Fruit fly (Drosophila melanogaster) whole organism, embryonic: ENCODE data around the gene Nos.
A peak's percentile ranks its signal among the peaks of the same experiment; 100 is the strongest.

Experiments
- Atf-2 ChIP-seq: fragments of 200-800 bp; sonication (Bioruptor generic); optimal IDR thresholded peaks from 2 replicates; lab custom pipeline; 2016; ENCODE audit warnings: missing biosample characterization, missing genetic modification characterization
- Bgb ChIP-seq: fragments of 200-800 bp; sonication (Bioruptor generic); IDR thresholded peaks from 2 replicates; pipeline ENCODE4 v1.3.6; 2022; ENCODE audit warnings: missing biosample characterization, missing genetic modification characterization; ENCODE audit not compliant: partially characterized antibody
- CG10209 ChIP-seq: fragments of 200-800 bp; sonication (Bioruptor generic); optimal IDR thresholded peaks from 3 replicates; lab custom pipeline; 2017; ENCODE audit warnings: missing biosample characterization, mild to moderate bottlenecking, missing genetic modification characterization, missing genetic modification reagents
- CG11456 ChIP-seq: fragments of 200-800 bp; sonication (Bioruptor generic); IDR thresholded peaks from 3 replicates; pipeline ENCODE4 v1.3.6; 2022; ENCODE audit warnings: missing biosample characterization, missing genetic modification characterization
- CG12391 ChIP-seq: fragments of 200-800 bp; sonication (Bioruptor generic); optimal IDR thresholded peaks from 3 replicates; lab custom pipeline; 2018; ENCODE audit warnings: missing biosample characterization, mild to moderate bottlenecking, missing genetic modification characterization, moderate library complexity
- CG1602 ChIP-seq: fragments of 200-800 bp; sonication (Bioruptor generic); optimal IDR thresholded peaks from 3 replicates; lab custom pipeline; 2016; ENCODE audit warnings: missing biosample characterization, missing genetic modification characterization
- CG17186 ChIP-seq: fragments of 200-800 bp; sonication (Bioruptor generic); optimal IDR thresholded peaks from 3 replicates; lab custom pipeline; 2017; ENCODE audit warnings: missing biosample characterization, missing genetic modification reagents, missing genetic modification characterization
- CG17385 ChIP-seq: fragments of 200-800 bp; sonication (Bioruptor generic); optimal IDR thresholded peaks from 3 replicates; lab custom pipeline; 2018; ENCODE audit warnings: missing biosample characterization, mild to moderate bottlenecking, missing genetic modification characterization
- CG17912 ChIP-seq: fragments of 200-800 bp; sonication (Bioruptor generic); optimal IDR thresholded peaks from 2 replicates; lab custom pipeline; 2018; ENCODE audit warnings: missing biosample characterization, mild to moderate bottlenecking, missing genetic modification characterization
- CG18599 ChIP-seq: fragments of 200-800 bp; sonication (Bioruptor generic); optimal IDR thresholded peaks from 3 replicates; lab custom pipeline; 2017; ENCODE audit warnings: missing biosample characterization, missing genetic modification characterization, mild to moderate bottlenecking, moderate library complexity, missing genetic modification reagents
- CG2678 ChIP-seq: fragments of 200-800 bp; sonication (Bioruptor generic); optimal IDR thresholded peaks from 3 replicates; lab custom pipeline; 2019; ENCODE audit warnings: missing biosample characterization, mild to moderate bottlenecking, missing genetic modification characterization, moderate library complexity
- CG2712 ChIP-seq: fragments of 200-800 bp; optimal IDR thresholded peaks from 3 replicates; lab custom pipeline; 2019; ENCODE audit warnings: missing biosample characterization, mild to moderate bottlenecking, missing genetic modification characterization, moderate library complexity
- CG2875 ChIP-seq: fragments of 200-800 bp; sonication (Bioruptor generic); optimal IDR thresholded peaks from 2 replicates; lab custom pipeline; 2017; ENCODE audit warnings: missing biosample characterization, mild to moderate bottlenecking, missing genetic modification characterization, missing genetic modification reagents
- CG5953 ChIP-seq: fragments of 200-800 bp; sonication (Bioruptor generic); IDR thresholded peaks from 2 replicates; pipeline ENCODE4 v1.3.6; 2022; ENCODE audit warnings: missing biosample characterization, missing genetic modification characterization
- CG6272 ChIP-seq: fragments of 200-800 bp; sonication (Bioruptor generic); IDR thresholded peaks from 2 replicates; pipeline ENCODE4 v1.3.6; 2022; ENCODE audit warnings: missing biosample characterization, missing genetic modification characterization
- CG6683 ChIP-seq: fragments of 200-800 bp; sonication (Bioruptor generic); optimal IDR thresholded peaks from 2 replicates; lab custom pipeline; 2017; ENCODE audit warnings: missing biosample characterization, mild to moderate bottlenecking, missing genetic modification characterization, missing genetic modification reagents
- Camta ChIP-seq: fragments of 200-800 bp; sonication (Bioruptor generic); optimal IDR thresholded peaks from 2 replicates; lab custom pipeline; 2016; ENCODE audit warnings: missing biosample characterization, missing genetic modification characterization
- Dbx ChIP-seq: fragments of 200-800 bp; sonication (Bioruptor generic); IDR thresholded peaks from 3 replicates; pipeline ENCODE4 v1.3.6; 2022; ENCODE audit warnings: missing biosample characterization, missing genetic modification characterization
- Deaf1 ChIP-seq: fragments of 200-800 bp; optimal IDR thresholded peaks from 3 replicates; lab custom pipeline; 2019; ENCODE audit warnings: missing biosample characterization, mild to moderate bottlenecking, missing genetic modification characterization, moderate library complexity
- Dref ChIP-seq: fragments of 200-800 bp; sonication (Bioruptor generic); IDR thresholded peaks from 2 replicates; pipeline ENCODE4 v1.3.6; 2022; ENCODE audit warnings: missing biosample characterization, missing genetic modification characterization
- H2.0 ChIP-seq: fragments of 200-800 bp; sonication (Bioruptor generic); IDR thresholded peaks from 2 replicates; pipeline ENCODE4 v1.3.6; 2022; ENCODE audit warnings: missing biosample characterization, missing genetic modification characterization
- Hmx ChIP-seq: fragments of 200-800 bp; sonication (Bioruptor generic); optimal IDR thresholded peaks from 2 replicates; lab custom pipeline; 2016; ENCODE audit warnings: missing biosample characterization, missing genetic modification characterization
- MBD-R2 ChIP-seq: fragments of 200-800 bp; sonication (Bioruptor generic); IDR thresholded peaks from 2 replicates; pipeline ENCODE4 v1.3.6; 2022; ENCODE audit warnings: missing biosample characterization, missing genetic modification characterization
- Med ChIP-seq: fragments of 200-800 bp; sonication (Bioruptor generic); peaks from one replicate; lab custom pipeline; 2016; ENCODE audit warnings: missing biosample characterization, missing genetic modification characterization, mild to moderate bottlenecking, inconsistent platforms, moderate library complexity
- Meics ChIP-seq: fragments of 200-800 bp; sonication (Bioruptor generic); optimal IDR thresholded peaks from 2 replicates; lab custom pipeline; 2017; ENCODE audit warnings: missing biosample characterization, mild to moderate bottlenecking, missing genetic modification characterization
- Mes4 ChIP-seq: fragments of 200-800 bp; sonication (Bioruptor generic); optimal IDR thresholded peaks from 2 replicates; lab custom pipeline; 2016; ENCODE audit warnings: missing biosample characterization, missing genetic modification characterization
- Myb ChIP-seq: fragments of 200-800 bp; sonication (Bioruptor generic); optimal IDR thresholded peaks from 2 replicates; lab custom pipeline; 2016; ENCODE audit warnings: missing biosample characterization, missing genetic modification characterization
- Oli ChIP-seq: fragments of 200-800 bp; sonication (Bioruptor generic); optimal IDR thresholded peaks from 2 replicates; lab custom pipeline; 2018; ENCODE audit warnings: missing biosample characterization, mild to moderate bottlenecking, missing genetic modification characterization, moderate library complexity
- Ptx1 ChIP-seq: fragments of 200-800 bp; sonication (Bioruptor generic); IDR thresholded peaks from 2 replicates; pipeline ENCODE4 v1.3.6; 2022; ENCODE audit warnings: missing biosample characterization, missing genetic modification characterization
- Scr ChIP-seq: fragments of 200-800 bp; sonication (Bioruptor generic); IDR thresholded peaks from 2 replicates; pipeline ENCODE4 v1.3.6; 2022; ENCODE audit warnings: missing biosample characterization, missing genetic modification characterization; ENCODE audit not compliant: partially characterized antibody
- abd-A ChIP-seq: fragments of 200-800 bp; sonication (Bioruptor generic); optimal IDR thresholded peaks from 3 replicates; lab custom pipeline; 2019; ENCODE audit warnings: missing biosample characterization, mild to moderate bottlenecking, missing genetic modification characterization, moderate library complexity
- ase ChIP-seq: fragments of 200-800 bp; sonication (Bioruptor generic); IDR thresholded peaks from 3 replicates; pipeline ENCODE4 v1.3.6; 2022; ENCODE audit warnings: missing biosample characterization, missing genetic modification characterization
- ato ChIP-seq: fragments of 200-800 bp; sonication (Bioruptor generic); IDR thresholded peaks from 2 replicates; pipeline ENCODE4 v1.3.6; 2022; ENCODE audit warnings: missing biosample characterization, missing genetic modification characterization; ENCODE audit not compliant: partially characterized antibody
- bab2 ChIP-seq: fragments of 200-800 bp; sonication (Bioruptor generic); optimal IDR thresholded peaks from 2 replicates; lab custom pipeline; 2016; ENCODE audit warnings: missing biosample characterization, missing genetic modification characterization
- caup ChIP-seq: fragments of 200-800 bp; sonication (Bioruptor generic); optimal IDR thresholded peaks from 3 replicates; lab custom pipeline; 2017; ENCODE audit warnings: missing biosample characterization, mild to moderate bottlenecking, missing genetic modification characterization, moderate library complexity; ENCODE audit not compliant: severe bottlenecking
- cg ChIP-seq: fragments of 200-800 bp; sonication (Bioruptor generic); optimal IDR thresholded peaks from 3 replicates; lab custom pipeline; 2019; ENCODE audit warnings: missing biosample characterization, mild to moderate bottlenecking, missing genetic modification characterization, moderate library complexity
- chif ChIP-seq, 2 experiments: fragments of 200-800 bp; sonication (Bioruptor generic); optimal IDR thresholded peaks; 3 replicates each; lab custom pipeline; 2016; ENCODE audit warnings: missing biosample characterization in 2 of 2, missing genetic modification characterization in 2 of 2
- chinmo ChIP-seq: fragments of 200-800 bp; sonication (Bioruptor generic); IDR thresholded peaks from 4 replicates; pipeline ENCODE4 v1.3.6; 2022; ENCODE audit warnings: missing biosample characterization, missing genetic modification characterization; ENCODE audit not compliant: partially characterized antibody
- crc ChIP-seq: fragments of 200-800 bp; sonication (Bioruptor generic); optimal IDR thresholded peaks from 2 replicates; lab custom pipeline; 2016; ENCODE audit warnings: missing biosample characterization, missing genetic modification characterization
- crp ChIP-seq, 2 experiments: fragments of 200-800 bp; sonication (Bioruptor generic); optimal IDR thresholded peaks; 2 replicates in 1 of 2; 3 replicates in 1 of 2; lab custom pipeline; 2017; ENCODE audit warnings: missing biosample characterization in 2 of 2, missing genetic modification characterization in 2 of 2, mild to moderate bottlenecking in 1 of 2, moderate library complexity in 1 of 2
- fru ChIP-seq: fragments of >200 bp; optimal IDR thresholded peaks from 2 replicates; lab custom pipeline; 2017
- hbn ChIP-seq: fragments of 200-800 bp; sonication (Bioruptor generic); IDR thresholded peaks from 2 replicates; pipeline ENCODE4 v1.3.6; 2022; ENCODE audit warnings: missing biosample characterization, missing genetic modification characterization; ENCODE audit not compliant: partially characterized antibody
- lab ChIP-seq: fragments of 200-800 bp; sonication (Bioruptor generic); optimal IDR thresholded peaks from 3 replicates; lab custom pipeline; 2017; ENCODE audit warnings: missing biosample characterization, missing genetic modification characterization, mild to moderate bottlenecking, moderate library complexity, missing genetic modification reagents
- luna ChIP-seq: fragments of 200-800 bp; sonication (Bioruptor generic); optimal IDR thresholded peaks from 2 replicates; lab custom pipeline; 2016; ENCODE audit warnings: missing biosample characterization, missing genetic modification characterization
- nmo ChIP-seq: fragments of 200-800 bp; sonication (Bioruptor generic); optimal IDR thresholded peaks from 2 replicates; lab custom pipeline; 2018; ENCODE audit warnings: missing biosample characterization, mild to moderate bottlenecking, missing genetic modification characterization, moderate library complexity
- nom ChIP-seq: fragments of 200-800 bp; sonication (Bioruptor generic); optimal IDR thresholded peaks from 2 replicates; lab custom pipeline; 2017; ENCODE audit warnings: missing biosample characterization, missing genetic modification characterization, mild to moderate bottlenecking, moderate library complexity, missing genetic modification reagents
- phol ChIP-seq: fragments of 200-800 bp; sonication (Bioruptor generic); optimal IDR thresholded peaks from 3 replicates; lab custom pipeline; 2018; ENCODE audit warnings: missing biosample characterization, mild to moderate bottlenecking, missing genetic modification characterization, moderate library complexity
- tio ChIP-seq: fragments of 200-800 bp; sonication (Bioruptor generic); optimal IDR thresholded peaks from 2 replicates; lab custom pipeline; 2017; ENCODE audit warnings: missing biosample characterization, missing genetic modification characterization, inconsistent platforms
- zf30C ChIP-seq: fragments of 200-800 bp; sonication (Bioruptor generic); optimal IDR thresholded peaks from 3 replicates; lab custom pipeline; 2018; ENCODE audit warnings: missing biosample characterization, mild to moderate bottlenecking, missing genetic modification characterization

Gene Nos

DNA sequence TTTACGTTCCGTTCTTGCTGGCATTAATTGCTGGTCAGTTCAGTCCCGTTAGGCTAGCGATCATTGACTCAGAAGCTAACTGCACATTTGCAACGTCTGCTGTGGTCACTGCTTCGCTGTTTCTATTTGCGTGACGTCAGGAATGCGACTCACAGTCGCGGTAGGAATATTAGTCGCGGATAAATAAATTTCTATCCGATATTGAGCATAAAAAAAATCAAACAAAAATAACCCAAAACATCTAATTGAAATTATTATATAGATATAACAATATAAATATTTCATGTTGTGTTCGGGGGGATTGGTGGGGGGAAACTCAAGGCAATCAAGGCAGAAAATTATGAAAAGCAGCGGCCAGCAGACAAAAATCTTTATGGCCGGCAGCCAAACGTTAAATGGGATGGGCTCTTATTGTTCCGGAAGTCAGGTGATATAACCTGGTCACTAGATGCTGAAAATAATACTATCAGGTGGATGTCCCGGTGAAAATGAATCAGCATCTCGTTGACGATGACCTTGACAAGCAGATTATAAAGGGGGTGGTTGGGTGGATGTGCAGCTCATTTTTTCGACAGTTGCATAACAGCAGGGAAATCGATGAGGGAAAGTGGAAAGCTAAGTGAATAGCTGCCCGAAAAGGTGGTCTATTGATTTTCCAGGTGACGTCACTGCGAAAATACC, 12.3 kb upstream of the Nos start, which contains the start of gene SmydA-3 (continued):
- peak; percentile 33 for TF ChIP-seq CG2712
- peak; percentile 18 for TF ChIP-seq caup (GFP tag; lab: Kevin White, UChicago)
- no peak for TF ChIP-seq CG11456 (GFP tag; lab: Robert Waterston, UW)
- TF ChIP-seq CG6683 (GFP tag; lab: Kevin White, UChicago), result no peak
- no peak for TF ChIP-seq Camta (GFP tag; lab: Kevin White, UChicago)
- no peak for TF ChIP-seq CG17912
- TF ChIP-seq bab2, result no peak
- TF ChIP-seq crc (GFP tag; lab: Kevin White, UChicago), result no peak
- no peak for TF ChIP-seq Bgb (GFP tag; lab: Robert Waterston, UW)
- peak; percentile 18 for TF ChIP-seq Oli (tag; lab: Kevin White, UChicago)
- no peak for TF ChIP-seq hbn (GFP tag; lab: Robert Waterston, UW)
- TF ChIP-seq abd-A, result no peak
- TF ChIP-seq Hmx (GFP tag; lab: Kevin White, UChicago), result no peak
- no peak for TF ChIP-seq CG17385 (GFP tag; lab: Kevin White, UChicago)
- no peak for TF ChIP-seq Dbx (GFP tag; lab: Robert Waterston, UW)
- TF ChIP-seq CG5953 (GFP tag; lab: Robert Waterston, UW), result no peak
- TF ChIP-seq CG10209 (GFP tag; lab: Kevin White, UChicago), result no peak
- TF ChIP-seq CG2875 (GFP tag; lab: Kevin White, UChicago), result no peak
- TF ChIP-seq CG18599, result no peak
- no peak for TF ChIP-seq nom (GFP tag; lab: Kevin White, UChicago)
- TF ChIP-seq Ptx1 (GFP tag; lab: Robert Waterston, UW), result peak; percentile 20; the same call in 1 of the 2 replicates
- TF ChIP-seq phol (tag; lab: Kevin White, UChicago), result peak; percentile 31
- no peak for TF ChIP-seq Scr (GFP tag; lab: Robert Waterston, UW)
- TF ChIP-seq Atf-2 (GFP tag; lab: Kevin White, UChicago), result no peak
- TF ChIP-seq chif (GFP tag; optimal IDR thresholded peaks at IDR 0.05; lab: Kevin White, UChicago), result no peak
- no peak for TF ChIP-seq CG2678 (tag; lab: Kevin White, UChicago)
- no peak for TF ChIP-seq CG12391
- no peak for TF ChIP-seq fru (lab: Kevin White, UChicago)
- no peak for TF ChIP-seq Myb (GFP tag; lab: Kevin White, UChicago)
- peak; percentile 6 for TF ChIP-seq nmo
- TF ChIP-seq Med (GFP tag; lab: Kevin White, UChicago), result peak; percentile 62
- TF ChIP-seq ase, result no peak
- peak; percentile 41 for TF ChIP-seq lab (GFP tag; lab: Kevin White, UChicago)
- no peak for TF ChIP-seq ato
- TF ChIP-seq CG6272 (GFP tag; lab: Robert Waterston, UW), result no peak
- TF ChIP-seq Dref (GFP tag; lab: Robert Waterston, UW), result no peak
- no peak for TF ChIP-seq Deaf1 (tag; lab: Kevin White, UChicago)
- no peak for TF ChIP-seq CG1602
- no peak for TF ChIP-seq crp (GFP tag; optimal IDR thresholded peaks at IDR 0.05; lab: Kevin White, UChicago)
- no peak for TF ChIP-seq MBD-R2 (GFP tag; lab: Robert Waterston, UW)
- no peak for TF ChIP-seq zf30C (GFP tag; lab: Kevin White, UChicago)
- TF ChIP-seq luna, result no peak
- no peak for TF ChIP-seq tio
- no peak for TF ChIP-seq CG17186
- no peak for TF ChIP-seq Mes4 (GFP tag; lab: Kevin White, UChicago)
- TF ChIP-seq Meics (GFP tag; lab: Kevin White, UChicago), result peak; percentile 44
- no peak for TF ChIP-seq cg (GFP tag; lab: Kevin White, UChicago)
- TF ChIP-seq chinmo (GFP tag; lab: Robert Waterston, UW), result 0 out of 4 replicates have a peak, but pooled peaks have one; percentile 24
- TF ChIP-seq H2.0 (GFP tag; lab: Robert Waterston, UW), result no peak
